Fruit fly (Drosophila melanogaster) whole organism, pupa: ENCODE measurements around the gene Srg1.
A peak's percentile ranks its signal among the peaks of the same experiment; 100 is the strongest.

ENCODE experiments used
- CG10348 ChIP-seq: fragments of 200-800 bp; sonication (Bioruptor generic); IDR thresholded peaks from 2 replicates; pipeline ENCODE4 v1.3.6; 2022; ENCODE audit warnings: missing biosample characterization, missing genetic modification characterization
- CG12605 ChIP-seq: fragments of 200-800 bp; sonication (Bioruptor generic); IDR thresholded peaks from 2 replicates; pipeline ENCODE4 v1.3.6; 2022; ENCODE audit warnings: missing biosample characterization, missing genetic modification characterization
- CG13204 ChIP-seq: fragments of 200-800 bp; sonication (Bioruptor generic); optimal IDR thresholded peaks from 2 replicates; lab custom pipeline; 2018; ENCODE audit warnings: missing biosample characterization, mild to moderate bottlenecking, missing genetic modification characterization, moderate library complexity
- CG14655 ChIP-seq: fragments of 200-800 bp; sonication (Bioruptor generic); optimal IDR thresholded peaks from 3 replicates; lab custom pipeline; 2017; ENCODE audit warnings: mild to moderate bottlenecking, missing biosample characterization, missing genetic modification reagents, missing genetic modification characterization
- CG15710 ChIP-seq: fragments of 200-800 bp; sonication (Bioruptor generic); optimal IDR thresholded peaks from 2 replicates; lab custom pipeline; 2018; ENCODE audit warnings: missing biosample characterization, mild to moderate bottlenecking, missing genetic modification characterization, moderate library complexity
- CG17806 ChIP-seq: fragments of 200-800 bp; sonication (Bioruptor generic); optimal IDR thresholded peaks from 2 replicates; lab custom pipeline; 2018; ENCODE audit warnings: missing biosample characterization, mild to moderate bottlenecking, missing genetic modification characterization, moderate library complexity
- CG32121 ChIP-seq: fragments of 200-800 bp; sonication (Bioruptor generic); IDR thresholded peaks from 2 replicates; pipeline ENCODE4 v1.3.6; 2022; ENCODE audit warnings: missing biosample characterization, missing genetic modification characterization
- CG34367 ChIP-seq: fragments of 200-800 bp; sonication (Bioruptor generic); optimal IDR thresholded peaks from 2 replicates; lab custom pipeline; 2018; ENCODE audit warnings: missing biosample characterization, mild to moderate bottlenecking, missing genetic modification characterization
- CG4496 ChIP-seq: fragments of 200-800 bp; sonication (Bioruptor generic); IDR thresholded peaks from 3 replicates; pipeline ENCODE4 v1.3.6; 2022; ENCODE audit warnings: missing biosample characterization, missing genetic modification characterization
- CG8159 ChIP-seq: fragments of 200-800 bp; sonication (Bioruptor generic); optimal IDR thresholded peaks from 3 replicates; lab custom pipeline; 2018; ENCODE audit warnings: missing biosample characterization, mild to moderate bottlenecking, missing genetic modification characterization, moderate library complexity
- CG8301 ChIP-seq: fragments of 200-800 bp; sonication (Bioruptor generic); optimal IDR thresholded peaks from 2 replicates; lab custom pipeline; 2018; ENCODE audit warnings: missing biosample characterization, mild to moderate bottlenecking, missing genetic modification characterization
- CG9948 ChIP-seq: fragments of 200-800 bp; sonication (Bioruptor generic); optimal IDR thresholded peaks from 2 replicates; lab custom pipeline; 2018; ENCODE audit warnings: missing biosample characterization, mild to moderate bottlenecking, missing genetic modification characterization, moderate library complexity
- D1 ChIP-seq: fragments of 200-800 bp; sonication (Bioruptor generic); optimal IDR thresholded peaks from 2 replicates; lab custom pipeline; 2018; ENCODE audit warnings: missing biosample characterization, mild to moderate bottlenecking, missing genetic modification characterization, moderate library complexity
- EcR ChIP-seq: fragments of 200-800 bp; sonication (Bioruptor generic); optimal IDR thresholded peaks from 3 replicates; lab custom pipeline; 2019; ENCODE audit warnings: missing biosample characterization, missing genetic modification characterization, mild to moderate bottlenecking, moderate library complexity, missing genetic modification reagents
- Ets98B ChIP-seq: fragments of 200-800 bp; sonication (Bioruptor generic); IDR thresholded peaks from 2 replicates; pipeline ENCODE4 v1.3.6; 2022; ENCODE audit warnings: missing biosample characterization, missing genetic modification characterization
- Pif1A ChIP-seq: fragments of 200-800 bp; sonication (Bioruptor generic); optimal IDR thresholded peaks from 3 replicates; lab custom pipeline; 2016; ENCODE audit warnings: missing biosample characterization, missing genetic modification characterization
- Pif1B ChIP-seq: fragments of 200-800 bp; sonication (Bioruptor generic); optimal IDR thresholded peaks from 3 replicates; lab custom pipeline; 2016; ENCODE audit warnings: missing biosample characterization, missing genetic modification characterization
- Snoo ChIP-seq: fragments of 200-800 bp; sonication (Bioruptor generic); optimal IDR thresholded peaks from 3 replicates; lab custom pipeline; 2017; ENCODE audit warnings: missing biosample characterization, mild to moderate bottlenecking, missing genetic modification characterization, inconsistent platforms
- fd96Ca ChIP-seq: fragments of 200-800 bp; sonication (Bioruptor generic); IDR thresholded peaks from 3 replicates; pipeline ENCODE4 v1.3.6; 2022; ENCODE audit warnings: missing biosample characterization, missing genetic modification characterization
- gl ChIP-seq: fragments of 200-800 bp; sonication (Bioruptor generic); optimal IDR thresholded peaks from 2 replicates; lab custom pipeline; 2018; ENCODE audit warnings: missing biosample characterization, mild to moderate bottlenecking, missing genetic modification characterization
- rn ChIP-seq: fragments of 200-800 bp; sonication (Bioruptor generic); IDR thresholded peaks from 2 replicates; pipeline ENCODE4 v1.3.6; 2022; ENCODE audit warnings: missing biosample characterization, missing genetic modification characterization

The Srg1 gene

dm6 chr3R:24900816-24901215 is 36.3 kb upstream of the Srg1 start, which contains the start of gene CG10845:
TSS of gene CG10845 (plus strand) at chr3R:24901116.
- TF ChIP-seq CG9948 (tag; lab: Kevin White, UChicago), result no peak
- no peak for TF ChIP-seq CG12605 (GFP tag; lab: Robert Waterston, UW)
- no peak for TF ChIP-seq CG8159 (tag; lab: Kevin White, UChicago)
- TF ChIP-seq CG4496 (GFP tag; lab: Robert Waterston, UW), result no peak
- no peak for TF ChIP-seq Snoo (tag; lab: Kevin White, UChicago)
- TF ChIP-seq CG15710, result no peak
- TF ChIP-seq CG10348 (GFP tag; lab: Robert Waterston, UW), result no peak

dm6 chr3R:24894419-24895206 is 30.1 kb upstream of the Srg1 start, which contains the start of the genes CG31121 and CG11069:
TSS of gene CG31121 (minus strand) at chr3R:24894605.
TSS of gene CG11069 (plus strand) at chr3R:24894742.
- TF ChIP-seq CG8159 (tag; lab: Kevin White, UChicago) (no peak), CG34367 (tag; lab: Kevin White, UChicago) (no peak), CG9948 (tag; lab: Kevin White, UChicago) (no peak), fd96Ca (GFP tag; lab: Robert Waterston, UW) (0 out of 3 replicates have a peak, but pooled peaks have one; percentile 48), Pif1A (no peak), Snoo (tag; lab: Kevin White, UChicago) (no peak), CG14655 (GFP tag; lab: Kevin White, UChicago) (no peak), rn (GFP tag; lab: Robert Waterston, UW) (no peak), Pif1B (no peak), CG13204 (GFP tag; lab: Kevin White, UChicago) (peak; percentile 19), CG10348 (GFP tag; lab: Robert Waterston, UW) (no peak), CG32121 (GFP tag; lab: Robert Waterston, UW) (no peak), CG17806 (tag; lab: Kevin White, UChicago) (no peak), CG12605 (GFP tag; lab: Robert Waterston, UW) (no peak), Ets98B (GFP tag; lab: Robert Waterston, UW) (peak; percentile 41; the same call in 1 of the 2 replicates), D1 (tag; lab: Kevin White, UChicago) (no peak), CG15710 (no peak), CG4496 (GFP tag; lab: Robert Waterston, UW) (no peak), gl (tag; lab: Kevin White, UChicago) (no peak), EcR (GFP tag; lab: Kevin White, UChicago) (peak; percentile 46)

- peak; percentile 95 for TF ChIP-seq CG9948 (tag; lab: Kevin White, UChicago)
- peak; percentile 79 for TF ChIP-seq EcR (GFP tag; lab: Kevin White, UChicago)
- peak; percentile 51 for TF ChIP-seq CG13204 (GFP tag; lab: Kevin White, UChicago)
- peak; percentile 79 for TF ChIP-seq CG4496 (GFP tag; lab: Robert Waterston, UW)
- peak; percentile 83 for TF ChIP-seq CG34367 (tag; lab: Kevin White, UChicago)
- peak; percentile 91 for TF ChIP-seq CG15710
- TF ChIP-seq Pif1A, result peak; percentile 70
- peak; percentile 95 for TF ChIP-seq CG17806 (tag; lab: Kevin White, UChicago)
- peak; percentile 74 for TF ChIP-seq gl (tag; lab: Kevin White, UChicago)
- peak; percentile 76 for TF ChIP-seq Pif1B
- peak; percentile 96 for TF ChIP-seq CG14655 (GFP tag; lab: Kevin White, UChicago)
- peak; percentile 94 for TF ChIP-seq CG8301 (tag; lab: Kevin White, UChicago)
- TF ChIP-seq CG32121 (GFP tag; lab: Robert Waterston, UW), result peak; percentile 88
- TF ChIP-seq CG12605 (GFP tag; lab: Robert Waterston, UW), result peak; percentile 56
- peak; percentile 82 for TF ChIP-seq Snoo (tag; lab: Kevin White, UChicago)
- TF ChIP-seq CG10348 (GFP tag; lab: Robert Waterston, UW), result peak; percentile 23; the same call in 1 of the 2 replicates
- TF ChIP-seq Ets98B (GFP tag; lab: Robert Waterston, UW), result peak; percentile 61
- TF ChIP-seq D1 (tag; lab: Kevin White, UChicago), result peak; percentile 98
- TF ChIP-seq rn (GFP tag; lab: Robert Waterston, UW), result peak; percentile 64; the same call in 1 of the 2 replicates
- 0 out of 3 replicates have a peak, but pooled peaks have one; percentile 12 for TF ChIP-seq fd96Ca (GFP tag; lab: Robert Waterston, UW)
- peak; percentile 96 for TF ChIP-seq CG8159 (tag; lab: Kevin White, UChicago)
Measured at dm6 chr3R:24893320-24893955, 28.9 kb upstream of the Srg1 start.

- TF ChIP-seq fd96Ca (GFP tag; lab: Robert Waterston, UW) (peak; percentile 50; the same call in 1 of the 3 replicates), Ets98B (GFP tag; lab: Robert Waterston, UW) (peak; percentile 39), Pif1B (no peak), CG10348 (GFP tag; lab: Robert Waterston, UW) (no peak), CG8301 (tag; lab: Kevin White, UChicago) (peak; percentile 51), D1 (tag; lab: Kevin White, UChicago) (no peak), Pif1A (peak; percentile 3), CG32121 (GFP tag; lab: Robert Waterston, UW) (no peak; the same call in 1 of the 2 replicates), EcR (GFP tag; lab: Kevin White, UChicago) (no peak), CG14655 (GFP tag; lab: Kevin White, UChicago) (peak; percentile 45)
Measured at dm6 chr3R:24890919-24891318, 26.4 kb upstream of the Srg1 start.

- TF ChIP-seq CG10348 (GFP tag; lab: Robert Waterston, UW) (no peak), CG32121 (GFP tag; lab: Robert Waterston, UW) (no peak), rn (GFP tag; lab: Robert Waterston, UW) (no peak), fd96Ca (GFP tag; lab: Robert Waterston, UW) (no peak), CG12605 (GFP tag; lab: Robert Waterston, UW) (no peak), CG9948 (tag; lab: Kevin White, UChicago) (no peak), Pif1B (no peak), CG13204 (GFP tag; lab: Kevin White, UChicago) (no peak), CG8159 (tag; lab: Kevin White, UChicago) (no peak), CG14655 (GFP tag; lab: Kevin White, UChicago) (no peak)
Measured at dm6 chr3R:24890217-24890616, 25.7 kb upstream of the Srg1 start.
